Worm (Caenorhabditis elegans) whole organism, mixed stage, embryonic: Measurements from ENCODE around the gene ifta-1.

ENCODE experiments used
- ceh-39 ChIP-seq: fragments of 150-350 bp; optimal IDR thresholded peaks from 2 replicates; lab custom pipeline; 2014; ENCODE audit warnings: missing biosample characterization, missing genetic modification characterization
- ceh-43 ChIP-seq: fragments of 200-800 bp; sonication (Bioruptor generic); optimal IDR thresholded peaks from 2 replicates; lab custom pipeline; 2018; ENCODE audit warnings: mild to moderate bottlenecking, missing genetic modification characterization, moderate library complexity, missing compliant biosample characterization
- elt-1 ChIP-seq: sonication (generic microtip); optimal IDR thresholded peaks from 2 replicates; lab custom pipeline; 2017; ENCODE audit warnings: missing genetic modification characterization, mild to moderate bottlenecking, missing compliant biosample characterization, antibody characterized with exemption, moderate library complexity, borderline replicate concordance; ENCODE audit not compliant: insufficient read depth
- hlh-1 ChIP-seq: fragments of 150-350 bp; optimal IDR thresholded peaks from 2 replicates; lab custom pipeline; 2014; ENCODE audit warnings: missing biosample characterization, missing genetic modification reagents, missing genetic modification characterization
- lin-32 ChIP-seq: fragments of 200-800 bp; sonication (Bioruptor generic); optimal IDR thresholded peaks from 2 replicates; lab custom pipeline; 2018; ENCODE audit warnings: mild to moderate bottlenecking, missing genetic modification characterization, missing compliant biosample characterization
- pha-4 ChIP-seq: fragments of 150-350 bp; optimal IDR thresholded peaks from 2 replicates; lab custom pipeline; 2018; ENCODE audit warnings: missing biosample characterization, missing genetic modification reagents, missing genetic modification characterization
- snpc-4 ChIP-seq: fragments of 150-350 bp; optimal IDR thresholded peaks from 2 replicates; lab custom pipeline; 2014; ENCODE audit warnings: missing biosample characterization, missing genetic modification characterization
- tbx-8 ChIP-seq: fragments of 200-800 bp; sonication (Bioruptor generic); optimal IDR thresholded peaks from 2 replicates; lab custom pipeline; 2018; ENCODE audit warnings: mild to moderate bottlenecking, missing genetic modification characterization, moderate library complexity, missing compliant biosample characterization
- ztf-11 ChIP-seq: fragments of 150-350 bp; optimal IDR thresholded peaks from 2 replicates; lab custom pipeline; 2014; ENCODE audit warnings: missing biosample characterization, missing genetic modification characterization

DNA sequence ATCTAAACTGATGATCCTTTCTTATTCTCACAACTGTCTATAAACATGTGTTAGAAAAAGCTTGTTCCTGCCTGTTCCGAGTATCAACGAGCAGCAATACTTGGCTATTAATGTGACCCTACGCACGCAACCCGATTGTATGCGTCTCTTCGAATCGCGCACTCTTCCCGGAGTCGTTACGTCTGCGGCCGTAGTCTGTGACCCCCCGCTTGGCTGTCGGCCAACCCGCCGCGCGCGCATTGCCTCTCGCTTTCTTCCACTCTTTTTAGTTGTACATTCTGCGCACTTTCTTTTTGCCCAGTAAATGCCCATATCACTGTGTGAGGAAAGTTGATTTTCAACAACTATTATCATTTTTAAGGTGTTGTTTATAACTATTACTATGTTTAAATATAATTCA is 39.3 kb upstream of the ifta-1 start:
- TF ChIP-seq ceh-43 (no peak), lin-32 (GFP tag; lab: Kevin White, UChicago) (no peak), snpc-4 (tag; lab: Kevin White, UChicago) (no peak), ztf-11 (no peak), ceh-39 (no peak), elt-1 (tag; lab: Kevin White, UChicago) (no peak), hlh-1 (tag; lab: Kevin White, UChicago) (no peak), tbx-8 (GFP tag; lab: Kevin White, UChicago) (peak; percentile 4), pha-4 (tag; lab: Kevin White, UChicago) (peak; percentile 33)
